Worm (Caenorhabditis elegans) whole organism, early embryonic: ENCODE results near the gene T07F12.1.

Experiments
- aly-1 ChIP-seq: sonication (generic microtip); optimal IDR thresholded peaks from 2 replicates; lab custom pipeline; 2016; ENCODE audit warnings: missing genetic modification characterization, missing compliant biosample characterization
- ama-1 ChIP-seq: fragments of 150-350 bp; optimal IDR thresholded peaks from 2 replicates; lab custom pipeline; 2014
- ceh-13 ChIP-seq: fragments of 200-800 bp; sonication (Bioruptor generic); optimal IDR thresholded peaks from 2 replicates; lab custom pipeline; 2018; ENCODE audit warnings: mild to moderate bottlenecking, missing genetic modification characterization, missing compliant biosample characterization
- ceh-36 ChIP-seq: sonication (generic microtip); optimal IDR thresholded peaks from 2 replicates; lab custom pipeline; 2016; ENCODE audit warnings: missing genetic modification characterization, inconsistent platforms, missing compliant biosample characterization
- ets-7 ChIP-seq: sonication (generic microtip); optimal IDR thresholded peaks from 2 replicates; lab custom pipeline; 2016; ENCODE audit warnings: missing genotype, missing genetic modification characterization, missing compliant biosample characterization

ce11 chrX:4879998-4880397 is 13.9 kb upstream of the T07F12.1 start:
- TF ChIP-seq ets-7 (tag; lab: Kevin White, UChicago) (no peak), ceh-13 (GFP tag; lab: Kevin White, UChicago) (no peak), ama-1 (lab: Kevin White, UChicago) (no peak), ceh-36 (tag; lab: Kevin White, UChicago) (no peak), aly-1 (tag; lab: Kevin White, UChicago) (no peak)
